Fruit fly (Drosophila melanogaster) whole organism, embryonic: ENCODE data around the gene Cad89D.

Source experiments
- Blimp-1 ChIP-seq: fragments of 200-800 bp; sonication (Bioruptor generic); optimal IDR thresholded peaks from 3 replicates; lab custom pipeline; 2018; ENCODE audit warnings: missing biosample characterization, missing genetic modification characterization, mild to moderate bottlenecking, moderate library complexity, missing genetic modification reagents
- BtbVII ChIP-seq: fragments of 200-800 bp; sonication (Bioruptor generic); optimal IDR thresholded peaks from 3 replicates; lab custom pipeline; 2017; ENCODE audit warnings: missing biosample characterization, mild to moderate bottlenecking, missing genetic modification characterization
- CG10147 ChIP-seq: fragments of 200-800 bp; sonication (Bioruptor generic); optimal IDR thresholded peaks from 2 replicates; lab custom pipeline; 2019; ENCODE audit warnings: missing biosample characterization, mild to moderate bottlenecking, missing genetic modification characterization, moderate library complexity
- CG13123 ChIP-seq: fragments of 200-800 bp; sonication (Bioruptor generic); optimal IDR thresholded peaks from 2 replicates; lab custom pipeline; 2016; ENCODE audit warnings: missing biosample characterization, missing genetic modification characterization
- CG13424 ChIP-seq: fragments of 200-800 bp; sonication (Bioruptor generic); optimal IDR thresholded peaks from 2 replicates; lab custom pipeline; 2019; ENCODE audit warnings: missing biosample characterization, mild to moderate bottlenecking, missing genetic modification characterization, moderate library complexity
- CG15269 ChIP-seq: fragments of 200-800 bp; sonication (Bioruptor generic); optimal IDR thresholded peaks from 2 replicates; lab custom pipeline; 2018; ENCODE audit warnings: missing biosample characterization, mild to moderate bottlenecking, missing genetic modification characterization, moderate library complexity
- CG15479 ChIP-seq: fragments of 200-800 bp; sonication (Bioruptor generic); optimal IDR thresholded peaks from 3 replicates; lab custom pipeline; 2019; ENCODE audit warnings: missing biosample characterization, mild to moderate bottlenecking, missing genetic modification characterization, moderate library complexity
- CG1647 ChIP-seq: fragments of 200-800 bp; sonication (Bioruptor generic); optimal IDR thresholded peaks from 3 replicates; lab custom pipeline; 2016; ENCODE audit warnings: missing biosample characterization, missing genetic modification characterization
- CG16779 ChIP-seq: fragments of 200-800 bp; sonication (Bioruptor generic); IDR thresholded peaks from 2 replicates; pipeline ENCODE4 v1.3.6; 2022; ENCODE audit warnings: missing biosample characterization, missing genetic modification characterization
- CG17328 ChIP-seq: fragments of 200-800 bp; sonication (Bioruptor generic); IDR thresholded peaks from 2 replicates; pipeline ENCODE4 v1.3.6; 2022; ENCODE audit warnings: missing biosample characterization, missing genetic modification characterization
- CG30403 ChIP-seq: fragments of 200-800 bp; sonication (Bioruptor generic); optimal IDR thresholded peaks from 3 replicates; lab custom pipeline; 2016; ENCODE audit warnings: missing biosample characterization, missing genetic modification characterization
- CG4424 ChIP-seq: fragments of 200-800 bp; sonication (Bioruptor generic); optimal IDR thresholded peaks from 3 replicates; lab custom pipeline; 2016; ENCODE audit warnings: missing biosample characterization, missing genetic modification characterization
- CG5180 ChIP-seq: fragments of 200-800 bp; sonication (Bioruptor generic); optimal IDR thresholded peaks from 3 replicates; lab custom pipeline; 2017; ENCODE audit warnings: missing biosample characterization, missing genetic modification characterization, mild to moderate bottlenecking, moderate library complexity, missing genetic modification reagents
- CG6689 ChIP-seq: fragments of 200-800 bp; sonication (Bioruptor generic); IDR thresholded peaks from 2 replicates; pipeline ENCODE4 v1.3.6; 2022; ENCODE audit warnings: missing biosample characterization, missing genetic modification characterization
- CG9817 ChIP-seq: fragments of 200-800 bp; sonication (Bioruptor generic); optimal IDR thresholded peaks from 2 replicates; lab custom pipeline; 2018; ENCODE audit warnings: missing biosample characterization, mild to moderate bottlenecking, missing genetic modification characterization, moderate library complexity
- ERR ChIP-seq: fragments of 200-800 bp; sonication (Bioruptor generic); optimal IDR thresholded peaks from 2 replicates; lab custom pipeline; 2016; ENCODE audit warnings: missing biosample characterization, missing genetic modification characterization
- Fer1 ChIP-seq: fragments of 200-800 bp; sonication (Bioruptor generic); optimal IDR thresholded peaks from 2 replicates; lab custom pipeline; 2017; ENCODE audit warnings: missing biosample characterization, mild to moderate bottlenecking, missing genetic modification characterization
- H2.0 ChIP-seq: fragments of 200-800 bp; sonication (Bioruptor generic); IDR thresholded peaks from 2 replicates; pipeline ENCODE4 v1.3.6; 2022; ENCODE audit warnings: missing biosample characterization, missing genetic modification characterization
- HLHmδ ChIP-seq: fragments of 200-800 bp; sonication (Bioruptor generic); optimal IDR thresholded peaks from 2 replicates; lab custom pipeline; 2018; ENCODE audit warnings: missing biosample characterization, mild to moderate bottlenecking, missing genetic modification characterization, moderate library complexity
- Lim3 ChIP-seq: fragments of 200-800 bp; sonication (Bioruptor generic); IDR thresholded peaks from 2 replicates; pipeline ENCODE4 v1.3.6; 2022; ENCODE audit warnings: missing biosample characterization, missing genetic modification characterization
- Max ChIP-seq: fragments of 200-800 bp; sonication (Bioruptor generic); optimal IDR thresholded peaks from 2 replicates; lab custom pipeline; 2016; ENCODE audit warnings: missing biosample characterization, mild to moderate bottlenecking, missing genetic modification characterization
- Oaz ChIP-seq: fragments of 200-800 bp; sonication (Bioruptor generic); IDR thresholded peaks from 2 replicates; pipeline ENCODE4 v1.3.6; 2022; ENCODE audit warnings: missing biosample characterization, missing genetic modification characterization
- Ravus ChIP-seq: fragments of 200-800 bp; sonication (Bioruptor generic); IDR thresholded peaks from 2 replicates; pipeline ENCODE4 v1.3.6; 2022; ENCODE audit warnings: missing biosample characterization, missing genetic modification characterization
- Sox100B ChIP-seq: fragments of 200-800 bp; sonication (Bioruptor generic); optimal IDR thresholded peaks from 3 replicates; lab custom pipeline; 2018; ENCODE audit warnings: missing biosample characterization, mild to moderate bottlenecking, missing genetic modification characterization
- Sox102F ChIP-seq: fragments of 200-800 bp; sonication (Bioruptor generic); optimal IDR thresholded peaks from 2 replicates; lab custom pipeline; 2018; ENCODE audit warnings: missing biosample characterization, mild to moderate bottlenecking, missing genetic modification characterization, moderate library complexity
- Trl ChIP-seq, 3 experiments: fragments of >200 bp in 2 of 3; fragments of 200-800 bp in 1 of 3; sonication (Bioruptor generic) in 1 of 3; optimal IDR thresholded peaks; 2 replicates in 1 of 3; 3 replicates in 2 of 3; lab custom pipeline; 2016 to 2017; ENCODE audit warnings: missing biosample characterization in 1 of 3, missing genetic modification characterization in 1 of 3
- amos ChIP-seq: fragments of 200-800 bp; sonication (Bioruptor generic); IDR thresholded peaks from 2 replicates; pipeline ENCODE4 v1.3.6; 2022; ENCODE audit warnings: missing biosample characterization, missing genetic modification characterization; ENCODE audit not compliant: partially characterized antibody
- crp ChIP-seq, 2 experiments: fragments of 200-800 bp; sonication (Bioruptor generic); optimal IDR thresholded peaks; 2 replicates in 1 of 2; 3 replicates in 1 of 2; lab custom pipeline; 2017; ENCODE audit warnings: missing biosample characterization in 2 of 2, missing genetic modification characterization in 2 of 2, mild to moderate bottlenecking in 1 of 2, moderate library complexity in 1 of 2
- dati ChIP-seq: fragments of 200-800 bp; sonication (Bioruptor generic); IDR thresholded peaks from 2 replicates; pipeline ENCODE4 v1.3.6; 2022; ENCODE audit warnings: missing biosample characterization, missing genetic modification characterization
- ewg ChIP-seq: fragments of 200-800 bp; sonication (Bioruptor generic); optimal IDR thresholded peaks from 3 replicates; lab custom pipeline; 2017; ENCODE audit warnings: mild to moderate bottlenecking, missing biosample characterization, missing genetic modification reagents, missing genetic modification characterization
- fd3F ChIP-seq: fragments of 200-800 bp; sonication (Bioruptor generic); optimal IDR thresholded peaks from 2 replicates; lab custom pipeline; 2018; ENCODE audit warnings: missing biosample characterization, mild to moderate bottlenecking, missing genetic modification characterization, moderate library complexity
- gce ChIP-seq: fragments of 200-800 bp; sonication (Bioruptor generic); IDR thresholded peaks from 3 replicates; pipeline ENCODE4 v1.3.6; 2022; ENCODE audit warnings: missing biosample characterization, missing genetic modification characterization
- gcm ChIP-seq: fragments of 200-800 bp; sonication (Bioruptor generic); optimal IDR thresholded peaks from 2 replicates; lab custom pipeline; 2019; ENCODE audit warnings: missing biosample characterization, mild to moderate bottlenecking, missing genetic modification characterization, moderate library complexity
- gt ChIP-seq: fragments of 200-800 bp; sonication (Bioruptor generic); IDR thresholded peaks from 2 replicates; pipeline ENCODE4 v1.3.6; 2022; ENCODE audit warnings: missing biosample characterization, missing genetic modification characterization
- hbn ChIP-seq: fragments of 200-800 bp; sonication (Bioruptor generic); IDR thresholded peaks from 2 replicates; pipeline ENCODE4 v1.3.6; 2022; ENCODE audit warnings: missing biosample characterization, missing genetic modification characterization; ENCODE audit not compliant: partially characterized antibody
- ind ChIP-seq: fragments of 200-800 bp; sonication (Bioruptor generic); optimal IDR thresholded peaks from 3 replicates; lab custom pipeline; 2016; ENCODE audit warnings: missing biosample characterization, missing genetic modification characterization
- lov ChIP-seq, 2 experiments: fragments of 200-800 bp in 1 of 2; fragments of >200 bp in 1 of 2; sonication (Bioruptor generic) in 1 of 2; IDR thresholded peaks in 1 of 2; optimal IDR thresholded peaks in 1 of 2; 2 replicates in 1 of 2; 3 replicates in 1 of 2; pipeline versions ENCODE4 v1.3.6 to Lab custom; 2017 to 2022; ENCODE audit warnings: missing biosample characterization in 1 of 2, missing genetic modification characterization in 1 of 2
- nmo ChIP-seq: fragments of 200-800 bp; sonication (Bioruptor generic); optimal IDR thresholded peaks from 2 replicates; lab custom pipeline; 2018; ENCODE audit warnings: missing biosample characterization, mild to moderate bottlenecking, missing genetic modification characterization, moderate library complexity
- otp ChIP-seq: fragments of 200-800 bp; sonication (Bioruptor generic); IDR thresholded peaks from 3 replicates; pipeline ENCODE4, ENCODE4 v1.3.6; 2022; ENCODE audit warnings: missing biosample characterization, missing genetic modification characterization
- pfk ChIP-seq: fragments of 200-800 bp; sonication (Bioruptor generic); optimal IDR thresholded peaks from 2 replicates; lab custom pipeline; 2018; ENCODE audit warnings: missing biosample characterization, mild to moderate bottlenecking, missing genetic modification characterization, moderate library complexity
- sisA ChIP-seq: fragments of 200-800 bp; sonication (Bioruptor generic); IDR thresholded peaks from 2 replicates; pipeline ENCODE4 v1.3.6; 2022; ENCODE audit warnings: missing biosample characterization, missing genetic modification characterization
- slp2 ChIP-seq: fragments of 200-800 bp; sonication (Bioruptor generic); optimal IDR thresholded peaks from 2 replicates; lab custom pipeline; 2016; ENCODE audit warnings: missing biosample characterization, missing genetic modification characterization
- tgo ChIP-seq: fragments of 200-800 bp; sonication (Bioruptor generic); IDR thresholded peaks from 3 replicates; pipeline ENCODE4 v1.3.6; 2022; ENCODE audit warnings: missing biosample characterization, missing genetic modification characterization
- tup ChIP-seq: fragments of 200-800 bp; sonication (Bioruptor generic); optimal IDR thresholded peaks from 2 replicates; lab custom pipeline; 2016; ENCODE audit warnings: missing biosample characterization, mild to moderate bottlenecking, missing genetic modification characterization, moderate library complexity
- tx ChIP-seq: fragments of 200-800 bp; sonication (Bioruptor generic); optimal IDR thresholded peaks from 2 replicates; lab custom pipeline; 2016; ENCODE audit warnings: missing biosample characterization, missing genetic modification characterization
- usp ChIP-seq: fragments of >200 bp; optimal IDR thresholded peaks from 2 replicates; lab custom pipeline; 2017; ENCODE audit warnings: missing biosample characterization, missing genetic modification characterization
- wdn ChIP-seq: fragments of 200-800 bp; sonication (Bioruptor generic); IDR thresholded peaks from 2 replicates; pipeline ENCODE4 v1.3.6; 2022; ENCODE audit warnings: missing biosample characterization, missing genetic modification characterization

Cad89D gene

DNA sequence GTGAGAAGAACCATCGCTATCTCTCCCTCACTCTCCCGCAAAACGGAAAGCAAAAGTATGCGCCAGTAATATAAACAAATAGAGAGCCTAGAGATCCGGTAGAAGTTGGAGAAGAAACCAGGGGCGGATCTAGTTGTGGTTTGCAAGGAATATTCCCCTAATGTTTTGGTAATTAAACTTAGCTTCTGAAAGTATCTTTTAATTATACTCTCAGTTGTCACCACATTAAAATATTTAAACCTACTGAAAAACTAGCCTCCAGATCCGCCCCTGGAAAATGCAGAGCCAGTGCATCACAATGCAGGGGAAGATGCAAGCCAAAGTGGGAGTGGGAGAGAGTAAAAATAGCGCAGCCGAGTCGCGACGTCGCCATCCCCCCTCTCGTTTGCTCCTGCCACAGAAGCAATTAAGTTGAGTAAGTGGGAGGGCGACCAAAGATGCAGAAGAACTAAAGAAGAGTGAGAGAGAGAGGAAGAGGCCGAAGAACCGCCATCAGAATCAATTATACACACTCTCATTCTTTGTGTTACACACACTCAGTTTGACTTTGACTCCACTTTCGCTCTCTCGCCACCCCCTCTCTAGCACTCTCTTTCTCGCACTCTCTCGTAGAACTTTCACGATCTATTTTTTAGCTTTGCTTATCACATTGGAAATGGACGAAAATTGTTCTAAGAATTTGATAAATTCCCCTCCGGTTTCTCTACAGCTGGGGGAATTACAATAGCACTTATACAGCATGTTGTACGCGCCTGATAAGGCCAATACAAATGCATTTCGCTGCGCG, 45.8 kb downstream of the Cad89D start (continued):
- TF ChIP-seq ERR (GFP tag; lab: Kevin White, UChicago) = peak; percentile 83
- peak; percentile 3 for TF ChIP-seq CG15479 (GFP tag; lab: Kevin White, UChicago)
- TF ChIP-seq Sox100B (GFP tag; lab: Kevin White, UChicago) = peak; percentile 88
- TF ChIP-seq otp (GFP tag; lab: Robert Waterston, UW) = peak; percentile 97
- TF ChIP-seq Trl (optimal IDR thresholded peaks at IDR 0.05; lab: Kevin White, UChicago) = peak; percentile 65 to 87
- TF ChIP-seq Trl (GFP tag; optimal IDR thresholded peaks at IDR 0.05; lab: Kevin White, UChicago) = peak; percentile 81
- peak; percentile 66; the same call in 1 of the 2 replicates for TF ChIP-seq Lim3
- peak; percentile 45 for TF ChIP-seq Fer1 (GFP tag; lab: Kevin White, UChicago)
- peak; percentile 94 for TF ChIP-seq CG1647 (GFP tag; lab: Kevin White, UChicago)
- peak; percentile 97 for TF ChIP-seq nmo (GFP tag; lab: Kevin White, UChicago)
- TF ChIP-seq CG13123 (GFP tag; lab: Kevin White, UChicago) = peak; percentile 66
- TF ChIP-seq hbn (GFP tag; lab: Robert Waterston, UW) = no peak
- no peak for TF ChIP-seq lov (optimal IDR thresholded peaks at IDR 0.05; lab: Kevin White, UChicago)
- TF ChIP-seq lov (GFP tag; IDR thresholded peaks at IDR 0.05; lab: Robert Waterston, UW) = peak; percentile 95
- TF ChIP-seq tup (GFP tag; lab: Kevin White, UChicago) = peak; percentile 84
- peak; percentile 98 for TF ChIP-seq sisA (GFP tag; lab: Robert Waterston, UW)
- peak; percentile 96 for TF ChIP-seq CG17328
- TF ChIP-seq CG5180 (GFP tag; lab: Kevin White, UChicago) = peak; percentile 86
- peak; percentile 96 for TF ChIP-seq H2.0 (GFP tag; lab: Robert Waterston, UW)
- peak; percentile 92 for TF ChIP-seq tgo (GFP tag; lab: Robert Waterston, UW)
- peak; percentile 89 for TF ChIP-seq slp2
- peak; percentile 70 for TF ChIP-seq CG10147 (GFP tag; lab: Kevin White, UChicago)
- TF ChIP-seq CG16779 (GFP tag; lab: Robert Waterston, UW) = peak; percentile 84
- TF ChIP-seq CG6689 (GFP tag; lab: Robert Waterston, UW) = peak; percentile 93
- peak; percentile 78 for TF ChIP-seq Ravus (GFP tag; lab: Robert Waterston, UW)
- TF ChIP-seq ind (GFP tag; lab: Kevin White, UChicago) = peak; percentile 94
- peak; percentile 95 for TF ChIP-seq CG9817 (tag; lab: Kevin White, UChicago)
- 0 out of 2 replicates have a peak, but pooled peaks have one; percentile 6 for TF ChIP-seq Oaz (GFP tag; lab: Robert Waterston, UW)
- peak; percentile 89 for TF ChIP-seq CG15269 (tag; lab: Kevin White, UChicago)
- TF ChIP-seq tx (GFP tag; lab: Kevin White, UChicago) = peak; percentile 79
- TF ChIP-seq gt (GFP tag; lab: Robert Waterston, UW) = peak; percentile 96
- TF ChIP-seq Blimp-1 (GFP tag; lab: Kevin White, UChicago) = peak; percentile 96
- TF ChIP-seq pfk = no peak
- peak; percentile 80 for TF ChIP-seq wdn
- TF ChIP-seq fd3F (GFP tag; lab: Kevin White, UChicago) = peak; percentile 73
- peak; percentile 51; the same call in 1 of the 2 replicates for TF ChIP-seq amos (GFP tag; lab: Robert Waterston, UW)
- peak; percentile 85 for TF ChIP-seq gcm (GFP tag; lab: Kevin White, UChicago)
- TF ChIP-seq ewg (GFP tag; lab: Kevin White, UChicago) = peak; percentile 91
- TF ChIP-seq BtbVII = peak; percentile 64
- TF ChIP-seq Sox102F (GFP tag; lab: Kevin White, UChicago) = peak; percentile 97
- TF ChIP-seq gce = peak; percentile 96
- TF ChIP-seq crp (GFP tag; optimal IDR thresholded peaks at IDR 0.05; lab: Kevin White, UChicago) = peak in 1 of 2 experiments; percentile 38
- peak; percentile 95 for TF ChIP-seq dati (GFP tag; lab: Robert Waterston, UW)
- peak; percentile 88 for TF ChIP-seq Max (GFP tag; lab: Kevin White, UChicago)
- peak; percentile 97 for TF ChIP-seq CG4424 (GFP tag; lab: Kevin White, UChicago)
- peak; percentile 93 for TF ChIP-seq CG30403
- peak; percentile 95 for TF ChIP-seq CG13424
- TF ChIP-seq HLHmδ (GFP tag; lab: Kevin White, UChicago) = no peak
- TF ChIP-seq usp (GFP tag; lab: Kevin White, UChicago) = no peak
